Fruit fly (Drosophila melanogaster) whole organism, embryonic: ENCODE data around the gene CG4733.

ENCODE experiments used
- Bgb ChIP-seq: fragments of 200-800 bp; sonication (Bioruptor generic); IDR thresholded peaks from 2 replicates; pipeline ENCODE4 v1.3.6; 2022; ENCODE audit warnings: missing biosample characterization, missing genetic modification characterization; ENCODE audit not compliant: partially characterized antibody
- CG10147 ChIP-seq: fragments of 200-800 bp; sonication (Bioruptor generic); optimal IDR thresholded peaks from 2 replicates; lab custom pipeline; 2019; ENCODE audit warnings: missing biosample characterization, mild to moderate bottlenecking, missing genetic modification characterization, moderate library complexity
- CG11560 ChIP-seq: fragments of 200-800 bp; sonication (Bioruptor generic); IDR thresholded peaks from 3 replicates; pipeline ENCODE4 v1.3.6; 2022; ENCODE audit warnings: missing biosample characterization, missing genetic modification characterization
- CG11695 ChIP-seq: fragments of 200-800 bp; sonication (Bioruptor generic); IDR thresholded peaks from 3 replicates; pipeline ENCODE4 v1.3.6; 2022; ENCODE audit warnings: missing biosample characterization, missing genetic modification characterization
- CG12104 ChIP-seq: fragments of 200-800 bp; sonication (Bioruptor generic); optimal IDR thresholded peaks from 3 replicates; lab custom pipeline; 2016; ENCODE audit warnings: missing biosample characterization, missing genetic modification characterization
- CG12659 ChIP-seq: fragments of 200-800 bp; sonication (Bioruptor generic); optimal IDR thresholded peaks from 3 replicates; lab custom pipeline; 2017; ENCODE audit warnings: mild to moderate bottlenecking, missing biosample characterization, missing genetic modification reagents, missing genetic modification characterization
- CG12942 ChIP-seq: fragments of 200-800 bp; sonication (Bioruptor generic); optimal IDR thresholded peaks from 3 replicates; lab custom pipeline; 2016; ENCODE audit warnings: missing biosample characterization, missing genetic modification characterization
- CG13296 ChIP-seq: fragments of 200-800 bp; sonication (Bioruptor generic); optimal IDR thresholded peaks from 3 replicates; lab custom pipeline; 2018; ENCODE audit warnings: missing biosample characterization, mild to moderate bottlenecking, missing genetic modification characterization
- CG13424 ChIP-seq: fragments of 200-800 bp; sonication (Bioruptor generic); optimal IDR thresholded peaks from 2 replicates; lab custom pipeline; 2019; ENCODE audit warnings: missing biosample characterization, mild to moderate bottlenecking, missing genetic modification characterization, moderate library complexity
- CG14965 ChIP-seq: fragments of 200-800 bp; sonication (Bioruptor generic); optimal IDR thresholded peaks from 2 replicates; lab custom pipeline; 2016; ENCODE audit warnings: missing biosample characterization, missing genetic modification characterization, borderline replicate concordance
- CG17186 ChIP-seq: fragments of 200-800 bp; sonication (Bioruptor generic); optimal IDR thresholded peaks from 3 replicates; lab custom pipeline; 2017; ENCODE audit warnings: missing biosample characterization, missing genetic modification reagents, missing genetic modification characterization
- CG17359 ChIP-seq: fragments of 200-800 bp; sonication (Bioruptor generic); optimal IDR thresholded peaks from 3 replicates; lab custom pipeline; 2018; ENCODE audit warnings: missing biosample characterization, mild to moderate bottlenecking, missing genetic modification characterization, moderate library complexity
- CG17912 ChIP-seq: fragments of 200-800 bp; sonication (Bioruptor generic); optimal IDR thresholded peaks from 2 replicates; lab custom pipeline; 2018; ENCODE audit warnings: missing biosample characterization, mild to moderate bottlenecking, missing genetic modification characterization
- CG1792 ChIP-seq: fragments of 200-800 bp; sonication (Bioruptor generic); optimal IDR thresholded peaks from 2 replicates; lab custom pipeline; 2016; ENCODE audit warnings: missing biosample characterization, missing genetic modification characterization
- CG2875 ChIP-seq: fragments of 200-800 bp; sonication (Bioruptor generic); optimal IDR thresholded peaks from 2 replicates; lab custom pipeline; 2017; ENCODE audit warnings: missing biosample characterization, mild to moderate bottlenecking, missing genetic modification characterization, missing genetic modification reagents
- CG4424 ChIP-seq: fragments of 200-800 bp; sonication (Bioruptor generic); optimal IDR thresholded peaks from 3 replicates; lab custom pipeline; 2016; ENCODE audit warnings: missing biosample characterization, missing genetic modification characterization
- CG4707 ChIP-seq: fragments of 200-800 bp; sonication (Bioruptor generic); optimal IDR thresholded peaks from 2 replicates; lab custom pipeline; 2018; ENCODE audit warnings: missing biosample characterization, mild to moderate bottlenecking, missing genetic modification characterization, moderate library complexity
- CG5180 ChIP-seq: fragments of 200-800 bp; sonication (Bioruptor generic); optimal IDR thresholded peaks from 3 replicates; lab custom pipeline; 2017; ENCODE audit warnings: missing biosample characterization, missing genetic modification characterization, mild to moderate bottlenecking, moderate library complexity, missing genetic modification reagents
- CG5245 ChIP-seq: fragments of 200-800 bp; sonication (Bioruptor generic); optimal IDR thresholded peaks from 3 replicates; lab custom pipeline; 2016; ENCODE audit warnings: missing biosample characterization, missing genetic modification characterization
- CG7372 ChIP-seq: fragments of 200-800 bp; sonication (Bioruptor generic); IDR thresholded peaks from 2 replicates; pipeline ENCODE4 v1.3.6; 2022; ENCODE audit warnings: missing biosample characterization, missing genetic modification characterization
- CG7963 ChIP-seq: fragments of 200-800 bp; sonication (Bioruptor generic); IDR thresholded peaks from 3 replicates; pipeline ENCODE4 v1.3.6; 2022; ENCODE audit warnings: missing biosample characterization, missing genetic modification characterization; ENCODE audit not compliant: partially characterized antibody
- CG8944 ChIP-seq: fragments of 200-800 bp; sonication (Bioruptor generic); optimal IDR thresholded peaks from 3 replicates; lab custom pipeline; 2016; ENCODE audit warnings: missing biosample characterization, missing genetic modification characterization
- Dip2 ChIP-seq: fragments of 200-800 bp; sonication (Bioruptor generic); IDR thresholded peaks from 2 replicates; pipeline ENCODE4 v1.3.6; 2022; ENCODE audit warnings: missing biosample characterization, missing genetic modification characterization
- E2f1 ChIP-seq: fragments of 200-800 bp; sonication (Bioruptor generic); IDR thresholded peaks from 2 replicates; pipeline ENCODE4 v1.3.6; 2022; ENCODE audit warnings: missing biosample characterization, missing genetic modification characterization
- Ets65A ChIP-seq: fragments of 200-800 bp; sonication (Bioruptor generic); peaks from one replicate; lab custom pipeline; 2016; ENCODE audit warnings: missing biosample characterization, missing genetic modification characterization
- Gug ChIP-seq: fragments of 200-800 bp; sonication (Bioruptor generic); IDR thresholded peaks from 4 replicates; pipeline ENCODE4 v1.3.6; 2022; ENCODE audit warnings: missing biosample characterization, missing genetic modification characterization
- HLH3B ChIP-seq: fragments of 200-800 bp; sonication (Bioruptor generic); IDR thresholded peaks from 2 replicates; pipeline ENCODE4 v1.3.6; 2022; ENCODE audit warnings: missing biosample characterization, missing genetic modification characterization
- Hr51 ChIP-seq, 2 experiments: fragments of 200-800 bp; sonication (Bioruptor generic); optimal IDR thresholded peaks; 2 replicates in 1 of 2; 3 replicates in 1 of 2; lab custom pipeline; 2016 to 2018; ENCODE audit warnings: missing biosample characterization in 2 of 2, missing genetic modification characterization in 2 of 2, mild to moderate bottlenecking in 1 of 2, moderate library complexity in 1 of 2
- Hsf ChIP-seq: fragments of 200-800 bp; sonication (Bioruptor generic); optimal IDR thresholded peaks from 3 replicates; lab custom pipeline; 2016; ENCODE audit warnings: missing biosample characterization, missing genetic modification characterization
- MESR4 ChIP-seq: fragments of 200-800 bp; sonication (Bioruptor generic); optimal IDR thresholded peaks from 2 replicates; lab custom pipeline; 2018; ENCODE audit warnings: missing biosample characterization, mild to moderate bottlenecking, missing genetic modification characterization, moderate library complexity
- Ravus ChIP-seq: fragments of 200-800 bp; sonication (Bioruptor generic); IDR thresholded peaks from 2 replicates; pipeline ENCODE4 v1.3.6; 2022; ENCODE audit warnings: missing biosample characterization, missing genetic modification characterization
- Sry-δ ChIP-seq: fragments of 200-800 bp; sonication (Bioruptor generic); optimal IDR thresholded peaks from 2 replicates; lab custom pipeline; 2016; ENCODE audit warnings: missing biosample characterization, missing genetic modification characterization
- Vsx1 ChIP-seq: fragments of 200-800 bp; sonication (Bioruptor generic); optimal IDR thresholded peaks from 2 replicates; lab custom pipeline; 2017; ENCODE audit warnings: missing biosample characterization, mild to moderate bottlenecking, missing genetic modification characterization, missing genetic modification reagents
- ab ChIP-seq: fragments of 200-800 bp; sonication (Bioruptor generic); optimal IDR thresholded peaks from 2 replicates; lab custom pipeline; 2016; ENCODE audit warnings: missing biosample characterization, missing genetic modification characterization
- aop ChIP-seq: fragments of 200-800 bp; sonication (Bioruptor generic); IDR thresholded peaks from 2 replicates; pipeline ENCODE4 v1.3.6; 2022; ENCODE audit warnings: missing biosample characterization, missing genetic modification characterization
- chif ChIP-seq, 2 experiments: fragments of 200-800 bp; sonication (Bioruptor generic); optimal IDR thresholded peaks; 3 replicates each; lab custom pipeline; 2016; ENCODE audit warnings: missing biosample characterization in 2 of 2, missing genetic modification characterization in 2 of 2
- da ChIP-seq: fragments of 200-800 bp; sonication (Bioruptor generic); optimal IDR thresholded peaks from 2 replicates; lab custom pipeline; 2016; ENCODE audit warnings: missing biosample characterization, missing genetic modification characterization
- dimm ChIP-seq: fragments of 200-800 bp; sonication (Bioruptor generic); IDR thresholded peaks from 2 replicates; pipeline ENCODE4 v1.3.6; 2022; ENCODE audit warnings: missing biosample characterization, missing genetic modification characterization
- dmrt99B ChIP-seq: fragments of 200-800 bp; sonication (Bioruptor generic); optimal IDR thresholded peaks from 2 replicates; lab custom pipeline; 2018; ENCODE audit warnings: missing biosample characterization, mild to moderate bottlenecking, missing genetic modification characterization, moderate library complexity
- eve ChIP-seq, 2 experiments: fragments of >200 bp; optimal IDR thresholded peaks; 2 replicates each; lab custom pipeline; 2017; ENCODE audit warnings: missing biosample characterization in 2 of 2, missing genetic modification characterization in 2 of 2
- gfzf ChIP-seq: fragments of 200-800 bp; sonication (Bioruptor generic); optimal IDR thresholded peaks from 2 replicates; lab custom pipeline; 2016; ENCODE audit warnings: missing biosample characterization, mild to moderate bottlenecking, missing genetic modification characterization, moderate library complexity
- hb ChIP-seq: fragments of 200-800 bp; sonication (Bioruptor generic); IDR thresholded peaks from 3 replicates; pipeline ENCODE4 v1.3.6; 2022; ENCODE audit warnings: missing biosample characterization, missing genetic modification characterization; ENCODE audit not compliant: partially characterized antibody
- jing ChIP-seq: fragments of 200-800 bp; sonication (Bioruptor generic); optimal IDR thresholded peaks from 2 replicates; lab custom pipeline; 2018; ENCODE audit warnings: missing biosample characterization, mild to moderate bottlenecking, missing genetic modification characterization
- jumu ChIP-seq: fragments of 200-800 bp; sonication (Bioruptor generic); optimal IDR thresholded peaks from 3 replicates; lab custom pipeline; 2016; ENCODE audit warnings: missing biosample characterization, missing genetic modification characterization
- knrl ChIP-seq: fragments of 200-800 bp; sonication (Bioruptor generic); IDR thresholded peaks from 3 replicates; pipeline ENCODE4 v1.3.6; 2022; ENCODE audit warnings: missing biosample characterization, missing genetic modification characterization; ENCODE audit not compliant: partially characterized antibody
- lmd ChIP-seq: fragments of 200-800 bp; sonication (Bioruptor generic); IDR thresholded peaks from 2 replicates; pipeline ENCODE4 v1.3.6; 2022; ENCODE audit warnings: missing biosample characterization, missing genetic modification characterization
- pita ChIP-seq: fragments of 200-800 bp; sonication (Bioruptor generic); optimal IDR thresholded peaks from 2 replicates; lab custom pipeline; 2017; ENCODE audit warnings: missing biosample characterization, mild to moderate bottlenecking, missing genetic modification characterization
- pum ChIP-seq: fragments of 200-800 bp; sonication (Bioruptor generic); optimal IDR thresholded peaks from 2 replicates; lab custom pipeline; 2016; ENCODE audit warnings: missing biosample characterization, missing genetic modification characterization
- row ChIP-seq: fragments of 200-800 bp; sonication (Bioruptor generic); IDR thresholded peaks from 3 replicates; pipeline ENCODE4 v1.3.6; 2022; ENCODE audit warnings: missing biosample characterization, missing genetic modification characterization
- stc ChIP-seq: fragments of 200-800 bp; sonication (Bioruptor generic); IDR thresholded peaks from 2 replicates; pipeline ENCODE4 v1.3.6; 2022; ENCODE audit warnings: missing biosample characterization, missing genetic modification characterization

The CG4733 gene

dm6 chr3R:19908863-19909343 lies 18.4 kb downstream of the CG4733 start (continued):
- peak; percentile 61 for TF ChIP-seq CG10147
- peak; percentile 82 for TF ChIP-seq CG4424
- TF ChIP-seq CG7963 (GFP tag; lab: Robert Waterston, UW), result no peak
- peak; percentile 70 for TF ChIP-seq CG1792 (GFP tag; lab: Kevin White, UChicago)
- no peak for TF ChIP-seq hb (GFP tag; lab: Robert Waterston, UW)
- TF ChIP-seq CG13296 (GFP tag; lab: Kevin White, UChicago), result peak; percentile 53
- TF ChIP-seq Gug, result peak; percentile 90
- peak; percentile 57 for TF ChIP-seq Ets65A (GFP tag; lab: Kevin White, UChicago)
- no peak for TF ChIP-seq gfzf
- TF ChIP-seq CG11560 (tag; lab: Robert Waterston, UW), result peak; percentile 60; the same call in 2 of the 3 replicates
- TF ChIP-seq dmrt99B (tag; lab: Kevin White, UChicago), result peak; percentile 89
- no peak for TF ChIP-seq CG17912 (GFP tag; lab: Kevin White, UChicago)
- peak; percentile 72 for TF ChIP-seq ab (GFP tag; lab: Kevin White, UChicago)
- peak; percentile 88 for TF ChIP-seq row
- peak; percentile 81 for TF ChIP-seq CG12659
- TF ChIP-seq Vsx1 (GFP tag; lab: Kevin White, UChicago), result peak; percentile 59
- TF ChIP-seq Dip2 (GFP tag; lab: Robert Waterston, UW), result 0 out of 2 replicates have a peak, but pooled peaks have one; percentile 36
- TF ChIP-seq knrl (GFP tag; lab: Robert Waterston, UW), result no peak
- peak; percentile 72 for TF ChIP-seq jing (GFP tag; lab: Kevin White, UChicago)
- TF ChIP-seq aop (GFP tag; lab: Robert Waterston, UW), result no peak
- TF ChIP-seq CG8944 (GFP tag; lab: Kevin White, UChicago), result peak; percentile 78
- 0 out of 2 replicates have a peak, but pooled peaks have one; percentile 46 for TF ChIP-seq dimm (GFP tag; lab: Robert Waterston, UW)
- TF ChIP-seq lmd, result peak; percentile 87
- TF ChIP-seq jumu (GFP tag; lab: Kevin White, UChicago), result peak; percentile 72
- no peak for TF ChIP-seq MESR4 (GFP tag; lab: Kevin White, UChicago)
- TF ChIP-seq CG12104 (GFP tag; lab: Kevin White, UChicago), result peak; percentile 67
- TF ChIP-seq HLH3B (GFP tag; lab: Robert Waterston, UW), result peak; percentile 87
- TF ChIP-seq chif (GFP tag; optimal IDR thresholded peaks at IDR 0.05; lab: Kevin White, UChicago), result peak; percentile 77 to 86
- TF ChIP-seq Hsf (GFP tag; lab: Kevin White, UChicago), result peak; percentile 87
- peak; percentile 89 for TF ChIP-seq E2f1 (GFP tag; lab: Robert Waterston, UW)
- peak; percentile 64 for TF ChIP-seq pum (GFP tag; lab: Kevin White, UChicago)
- peak; percentile 89 for TF ChIP-seq CG11695 (GFP tag; lab: Robert Waterston, UW)
- TF ChIP-seq CG5245, result peak; percentile 66
- peak; percentile 63 for TF ChIP-seq CG13424
- no peak for TF ChIP-seq pita (GFP tag; lab: Kevin White, UChicago)
- peak; percentile 50 for TF ChIP-seq Bgb (GFP tag; lab: Robert Waterston, UW)
- TF ChIP-seq CG7372 (GFP tag; lab: Robert Waterston, UW), result peak; percentile 63
- TF ChIP-seq CG12942 (GFP tag; lab: Kevin White, UChicago), result peak; percentile 78
- TF ChIP-seq CG2875 (GFP tag; lab: Kevin White, UChicago), result peak; percentile 68
- TF ChIP-seq Hr51 (GFP tag; optimal IDR thresholded peaks at IDR 0.05; lab: Kevin White, UChicago), result peak; percentile 70 to 87
- peak; percentile 37 for TF ChIP-seq CG5180 (GFP tag; lab: Kevin White, UChicago)
- peak; percentile 74 for TF ChIP-seq CG4707 (GFP tag; lab: Kevin White, UChicago)
- peak; percentile 58 for TF ChIP-seq da (GFP tag; lab: Kevin White, UChicago)
- TF ChIP-seq CG14965 (GFP tag; lab: Kevin White, UChicago), result no peak
- peak; percentile 22; the same call in 1 of the 2 replicates for TF ChIP-seq Ravus (GFP tag; lab: Robert Waterston, UW)
- peak; percentile 86 for TF ChIP-seq stc (GFP tag; lab: Robert Waterston, UW)
- TF ChIP-seq Sry-δ (GFP tag; lab: Kevin White, UChicago), result peak; percentile 29
- peak; percentile 84 for TF ChIP-seq CG17359 (tag; lab: Kevin White, UChicago)
- TF ChIP-seq eve (GFP tag; optimal IDR thresholded peaks at IDR 0.05; lab: Kevin White, UChicago), result no peak
- peak; percentile 57 for TF ChIP-seq CG17186
